Fruit fly (Drosophila melanogaster): ENCODE measurements around the gene mRpL12.

DNA sequence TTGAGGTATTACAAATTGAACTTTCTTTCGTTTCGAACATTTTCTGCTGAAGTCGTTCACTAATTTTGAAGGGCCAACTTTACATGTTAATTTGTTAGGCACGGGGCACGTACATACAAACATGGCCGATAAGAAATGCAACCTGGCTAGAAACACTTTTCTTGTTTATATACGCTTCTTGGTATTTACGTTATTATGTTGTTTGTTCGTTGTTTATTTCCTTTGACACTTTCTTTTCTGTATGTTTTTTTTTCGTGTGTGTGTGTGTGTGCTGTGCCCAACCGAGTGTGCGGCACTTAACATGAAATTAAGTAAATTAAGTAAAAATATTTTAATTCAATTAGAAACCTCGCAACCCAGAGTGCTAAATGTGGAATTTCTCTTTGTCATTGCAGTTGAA, 30.9 kb upstream of the mRpL12 start:
- TF ChIP-seq Ets21C (GFP tag; optimal IDR thresholded peaks at IDR 0.05) = no peak
- no peak for TF ChIP-seq CG6163 (GFP tag; IDR thresholded peaks at IDR 0.05)
- no peak for TF ChIP-seq CG6276 (GFP tag; optimal IDR thresholded peaks at IDR 0.05)
- no peak for TF ChIP-seq CG7368 (GFP tag; optimal IDR thresholded peaks at IDR 0.05)
- no peak for TF ChIP-seq acj6 (GFP tag; optimal IDR thresholded peaks at IDR 0.05)
- no peak for TF ChIP-seq CG8632 (GFP tag; optimal IDR thresholded peaks at IDR 0.05)
- no peak for TF ChIP-seq Hr39 (GFP tag; optimal IDR thresholded peaks at IDR 0.05)
